Worm (Caenorhabditis elegans): Measurements from ENCODE around the gene ifa-1.

DNA sequence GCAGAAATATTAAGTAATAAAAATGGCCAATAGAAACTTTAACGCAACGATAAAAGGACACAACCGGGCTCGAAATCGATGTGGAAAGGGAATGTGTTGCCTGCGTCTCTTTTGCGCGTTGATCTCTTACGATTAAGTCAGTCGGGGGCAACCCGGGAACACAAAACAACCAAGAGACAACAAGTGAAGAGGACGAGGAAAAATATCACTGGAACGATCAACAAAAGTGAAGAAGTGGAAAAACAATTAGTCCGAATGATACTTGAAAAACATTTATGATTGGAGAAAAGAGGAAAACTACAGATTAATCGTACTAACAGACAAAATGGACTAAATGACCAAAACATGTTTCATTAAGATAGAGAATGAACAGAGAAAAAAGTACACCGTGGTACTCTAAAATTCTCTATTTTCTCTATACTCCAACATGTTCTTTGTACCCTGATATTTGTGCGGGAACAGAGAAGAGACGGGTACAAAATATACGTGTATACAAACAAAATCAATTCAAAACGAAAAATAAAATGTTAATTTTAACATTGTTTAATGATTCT is 39.4 kb downstream of the ifa-1 start, which contains the start of gene F08G12.5:
- TF ChIP-seq W03F9.2 (tag; optimal IDR thresholded peaks at IDR 0.05) = no peak
- TF ChIP-seq him-1 (tag; optimal IDR thresholded peaks at IDR 0.05) = no peak
- no peak for TF ChIP-seq dao-5 (tag; optimal IDR thresholded peaks at IDR 0.05)

Data from whole organism, L4/young adult.